Worm (Caenorhabditis elegans) whole organism, L4 larva: ENCODE measurements around the gene C25F9.12.

Experiments
- F49E8.2 ChIP-seq: sonication (generic microtip); optimal IDR thresholded peaks from 2 replicates; lab custom pipeline; 2016; ENCODE audit warnings: missing compliant biosample characterization, mild to moderate bottlenecking, missing genetic modification characterization, borderline replicate concordance
- ZK546.5 ChIP-seq, 2 experiments: sonication (generic microtip); optimal IDR thresholded peaks; 2 replicates each; lab custom pipeline; 2017; ENCODE audit warnings: missing biosample characterization in 2 of 2, missing genetic modification characterization in 2 of 2
- daf-8 ChIP-seq: fragments of 200-800 bp; sonication (Bioruptor generic); IDR thresholded peaks from 2 replicates; pipeline ENCODE4 v1.3.6; 2022; ENCODE audit warnings: missing genetic modification characterization, missing compliant biosample characterization
- dve-1 ChIP-seq: sonication (generic microtip); optimal IDR thresholded peaks from 2 replicates; lab custom pipeline; 2017; ENCODE audit warnings: antibody characterized with exemption, mild to moderate bottlenecking, missing genetic modification characterization, missing compliant biosample characterization; ENCODE audit not compliant: insufficient read depth
- unc-130 ChIP-seq: sonication (generic microtip); optimal IDR thresholded peaks from 2 replicates; lab custom pipeline; 2016; ENCODE audit warnings: missing genetic modification reagents, missing genetic modification characterization, missing compliant biosample characterization
- unc-62 ChIP-seq, 3 experiments: fragments of 150-350 bp in 1 of 3; sonication (generic microtip); optimal IDR thresholded peaks in 2 of 3; peaks in 1 of 3; 1 replicate in 1 of 3; 2 replicates in 2 of 3; lab custom pipeline; 2014 to 2017; ENCODE audit warnings: missing biosample characterization in 3 of 3, missing genetic modification characterization in 3 of 3, missing genetic modification reagents in 3 of 3, missing genotype in 1 of 3
- ztf-11 ChIP-seq: fragments of 150-350 bp; optimal IDR thresholded peaks from 2 replicates; lab custom pipeline; 2014; ENCODE audit warnings: missing biosample characterization, missing genetic modification characterization
- ztf-7 ChIP-seq: fragments of 150-350 bp; optimal IDR thresholded peaks from 2 replicates; lab custom pipeline; 2014; ENCODE audit warnings: missing biosample characterization, missing genetic modification characterization

DNA sequence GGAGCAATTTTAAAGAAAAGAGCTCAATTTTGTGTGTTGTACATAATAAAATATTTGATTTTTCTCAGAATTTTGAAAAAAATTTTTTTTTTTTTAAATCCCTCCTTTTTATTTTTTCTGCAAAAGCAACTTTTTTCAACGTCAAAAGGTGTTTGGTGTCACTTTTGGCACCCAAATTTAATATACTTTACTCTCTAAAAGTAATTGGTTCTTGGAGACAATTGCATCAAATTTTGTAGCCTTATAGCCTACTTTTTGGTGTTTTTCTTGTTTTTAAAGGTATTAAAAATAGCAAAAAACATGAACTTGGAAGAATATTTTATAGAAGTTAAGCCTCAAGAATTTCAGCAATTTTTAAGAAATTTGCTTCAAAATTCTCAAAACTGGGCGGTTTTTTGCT is 21.8 kb downstream of the C25F9.12 start, which contains the start of gene srw-84:
- TF ChIP-seq F49E8.2, result no peak
- no peak for TF ChIP-seq ztf-7 (tag; lab: Kevin White, UChicago)
- TF ChIP-seq unc-130, result no peak
- no peak for TF ChIP-seq unc-62 (GFP tag; optimal IDR thresholded peaks at IDR 0.05 in 1 of 2; lab: Kevin White, UChicago)
- no peak for TF ChIP-seq unc-62 (tag; optimal IDR thresholded peaks at IDR 0.05; lab: Kevin White, UChicago)
- TF ChIP-seq daf-8, result no peak
- no peak for TF ChIP-seq dve-1 (tag; lab: Kevin White, UChicago)
- no peak for TF ChIP-seq ztf-11 (tag; lab: Kevin White, UChicago)
- TF ChIP-seq ZK546.5 (tag; optimal IDR thresholded peaks at IDR 0.05; lab: Kevin White, UChicago), result no peak
